Fruit fly (Drosophila melanogaster) whole organism, embryonic: ENCODE measurements around the gene Setx.

Experiments used
- Aef1 ChIP-seq: fragments of 200-800 bp; sonication (Bioruptor generic); IDR thresholded peaks from 3 replicates; pipeline ENCODE4 v1.3.6; 2022; ENCODE audit warnings: missing biosample characterization, missing genetic modification characterization
- Antp ChIP-seq: fragments of 200-800 bp; sonication (Bioruptor generic); optimal IDR thresholded peaks from 3 replicates; lab custom pipeline; 2016; ENCODE audit warnings: missing biosample characterization, missing genetic modification characterization
- CG10543 ChIP-seq: fragments of 200-800 bp; sonication (Bioruptor generic); optimal IDR thresholded peaks from 3 replicates; lab custom pipeline; 2017; ENCODE audit warnings: missing biosample characterization, mild to moderate bottlenecking, missing genetic modification characterization, moderate library complexity
- CG11398 ChIP-seq: fragments of 200-800 bp; sonication (Bioruptor generic); optimal IDR thresholded peaks from 2 replicates; lab custom pipeline; 2016; ENCODE audit warnings: missing biosample characterization, missing genetic modification characterization
- CG12769 ChIP-seq: fragments of 200-800 bp; sonication (Bioruptor generic); optimal IDR thresholded peaks from 2 replicates; lab custom pipeline; 2019; ENCODE audit warnings: missing biosample characterization, mild to moderate bottlenecking, missing genetic modification characterization, moderate library complexity
- CG14710 ChIP-seq: fragments of 200-800 bp; sonication (Bioruptor generic); optimal IDR thresholded peaks from 3 replicates; lab custom pipeline; 2019; ENCODE audit warnings: missing biosample characterization, mild to moderate bottlenecking, missing genetic modification characterization, moderate library complexity
- CG14860 ChIP-seq: fragments of 200-800 bp; sonication (Bioruptor generic); IDR thresholded peaks from 3 replicates; pipeline ENCODE4 v1.3.6; 2022; ENCODE audit warnings: missing biosample characterization, missing genetic modification characterization; ENCODE audit not compliant: partially characterized antibody
- CG15514 ChIP-seq: fragments of 200-800 bp; sonication (Bioruptor generic); optimal IDR thresholded peaks from 3 replicates; lab custom pipeline; 2017; ENCODE audit warnings: missing biosample characterization, missing genetic modification characterization, mild to moderate bottlenecking, moderate library complexity, missing genetic modification reagents
- CG16779 ChIP-seq: fragments of 200-800 bp; sonication (Bioruptor generic); IDR thresholded peaks from 2 replicates; pipeline ENCODE4 v1.3.6; 2022; ENCODE audit warnings: missing biosample characterization, missing genetic modification characterization
- CG16813 ChIP-seq: fragments of 200-800 bp; sonication (Bioruptor generic); IDR thresholded peaks from 3 replicates; pipeline ENCODE4 v1.3.6; 2022; ENCODE audit warnings: missing biosample characterization, missing genetic modification characterization; ENCODE audit not compliant: partially characterized antibody
- CG16863 ChIP-seq: fragments of 200-800 bp; sonication (Bioruptor generic); optimal IDR thresholded peaks from 3 replicates; lab custom pipeline; 2016; ENCODE audit warnings: missing biosample characterization, missing genetic modification characterization
- CG1792 ChIP-seq: fragments of 200-800 bp; sonication (Bioruptor generic); optimal IDR thresholded peaks from 2 replicates; lab custom pipeline; 2016; ENCODE audit warnings: missing biosample characterization, missing genetic modification characterization
- CG2712 ChIP-seq: fragments of 200-800 bp; optimal IDR thresholded peaks from 3 replicates; lab custom pipeline; 2019; ENCODE audit warnings: missing biosample characterization, mild to moderate bottlenecking, missing genetic modification characterization, moderate library complexity
- CG34422 ChIP-seq: fragments of 200-800 bp; sonication (Bioruptor generic); IDR thresholded peaks from 3 replicates; pipeline ENCODE4 v1.3.6; 2022; ENCODE audit warnings: missing biosample characterization, missing genetic modification characterization
- CG4424 ChIP-seq: fragments of 200-800 bp; sonication (Bioruptor generic); optimal IDR thresholded peaks from 3 replicates; lab custom pipeline; 2016; ENCODE audit warnings: missing biosample characterization, missing genetic modification characterization
- CG4730 ChIP-seq: fragments of 200-800 bp; sonication (Bioruptor generic); IDR thresholded peaks from 2 replicates; pipeline ENCODE4 v1.3.6; 2022; ENCODE audit warnings: missing biosample characterization, missing genetic modification characterization
- CG6683 ChIP-seq: fragments of 200-800 bp; sonication (Bioruptor generic); optimal IDR thresholded peaks from 2 replicates; lab custom pipeline; 2017; ENCODE audit warnings: missing biosample characterization, mild to moderate bottlenecking, missing genetic modification characterization, missing genetic modification reagents
- CG8089 ChIP-seq: fragments of 200-800 bp; sonication (Bioruptor generic); optimal IDR thresholded peaks from 3 replicates; lab custom pipeline; 2016; ENCODE audit warnings: missing biosample characterization, missing genetic modification characterization
- CG8281 ChIP-seq: fragments of 200-800 bp; sonication (Bioruptor generic); optimal IDR thresholded peaks from 2 replicates; lab custom pipeline; 2018; ENCODE audit warnings: missing biosample characterization, mild to moderate bottlenecking, missing genetic modification characterization, moderate library complexity
- CoRest ChIP-seq: fragments of 200-800 bp; sonication (Bioruptor generic); optimal IDR thresholded peaks from 3 replicates; lab custom pipeline; 2018; ENCODE audit warnings: missing biosample characterization, mild to moderate bottlenecking, missing genetic modification characterization, moderate library complexity
- ERR ChIP-seq: fragments of 200-800 bp; sonication (Bioruptor generic); optimal IDR thresholded peaks from 2 replicates; lab custom pipeline; 2016; ENCODE audit warnings: missing biosample characterization, missing genetic modification characterization
- Gug ChIP-seq: fragments of 200-800 bp; sonication (Bioruptor generic); IDR thresholded peaks from 4 replicates; pipeline ENCODE4 v1.3.6; 2022; ENCODE audit warnings: missing biosample characterization, missing genetic modification characterization
- Kr ChIP-seq: fragments of 200-800 bp; sonication (Bioruptor generic); optimal IDR thresholded peaks from 2 replicates; lab custom pipeline; 2017; ENCODE audit warnings: missing biosample characterization, mild to moderate bottlenecking, missing genetic modification characterization
- Oaz ChIP-seq: fragments of 200-800 bp; sonication (Bioruptor generic); IDR thresholded peaks from 2 replicates; pipeline ENCODE4 v1.3.6; 2022; ENCODE audit warnings: missing biosample characterization, missing genetic modification characterization
- Rx ChIP-seq: fragments of 200-800 bp; sonication (Bioruptor generic); IDR thresholded peaks from 2 replicates; pipeline ENCODE4 v1.3.6; 2022; ENCODE audit warnings: missing biosample characterization, missing genetic modification characterization
- Six4 ChIP-seq: fragments of 200-800 bp; sonication (Bioruptor generic); optimal IDR thresholded peaks from 2 replicates; lab custom pipeline; 2016; ENCODE audit warnings: missing biosample characterization, missing genetic modification characterization
- abd-A ChIP-seq: fragments of 200-800 bp; sonication (Bioruptor generic); optimal IDR thresholded peaks from 3 replicates; lab custom pipeline; 2019; ENCODE audit warnings: missing biosample characterization, mild to moderate bottlenecking, missing genetic modification characterization, moderate library complexity
- aop ChIP-seq: fragments of 200-800 bp; sonication (Bioruptor generic); IDR thresholded peaks from 2 replicates; pipeline ENCODE4 v1.3.6; 2022; ENCODE audit warnings: missing biosample characterization, missing genetic modification characterization
- ash1 ChIP-seq: fragments of 200-800 bp; sonication (Bioruptor generic); optimal IDR thresholded peaks from 2 replicates; lab custom pipeline; 2018; ENCODE audit warnings: missing biosample characterization, mild to moderate bottlenecking, missing genetic modification characterization
- az2 ChIP-seq: fragments of 200-800 bp; sonication (Bioruptor generic); optimal IDR thresholded peaks from 3 replicates; lab custom pipeline; 2016; ENCODE audit warnings: missing biosample characterization, missing genetic modification characterization
- caup ChIP-seq: fragments of 200-800 bp; sonication (Bioruptor generic); optimal IDR thresholded peaks from 3 replicates; lab custom pipeline; 2017; ENCODE audit warnings: missing biosample characterization, mild to moderate bottlenecking, missing genetic modification characterization, moderate library complexity; ENCODE audit not compliant: severe bottlenecking
- crol ChIP-seq: fragments of 200-800 bp; sonication (Bioruptor generic); IDR thresholded peaks from 2 replicates; pipeline ENCODE4 v1.3.6; 2022; ENCODE audit warnings: missing biosample characterization, missing genetic modification characterization
- dan ChIP-seq: fragments of 200-800 bp; sonication (Bioruptor generic); IDR thresholded peaks from 2 replicates; pipeline ENCODE4 v1.3.6; 2022; ENCODE audit warnings: missing biosample characterization, missing genetic modification characterization
- dmrt99B ChIP-seq: fragments of 200-800 bp; sonication (Bioruptor generic); optimal IDR thresholded peaks from 2 replicates; lab custom pipeline; 2018; ENCODE audit warnings: missing biosample characterization, mild to moderate bottlenecking, missing genetic modification characterization, moderate library complexity
- en ChIP-seq: fragments of 200-800 bp; sonication (Bioruptor generic); optimal IDR thresholded peaks from 2 replicates; lab custom pipeline; 2016; ENCODE audit warnings: missing biosample characterization, missing genetic modification characterization
- gcm2 ChIP-seq: fragments of 200-800 bp; sonication (Bioruptor generic); optimal IDR thresholded peaks from 2 replicates; lab custom pipeline; 2016; ENCODE audit warnings: missing biosample characterization, missing genetic modification characterization
- gem ChIP-seq: fragments of 200-800 bp; sonication (Bioruptor generic); optimal IDR thresholded peaks from 2 replicates; lab custom pipeline; 2019; ENCODE audit warnings: missing biosample characterization, mild to moderate bottlenecking, missing genetic modification characterization, moderate library complexity
- gfzf ChIP-seq: fragments of 200-800 bp; sonication (Bioruptor generic); optimal IDR thresholded peaks from 2 replicates; lab custom pipeline; 2016; ENCODE audit warnings: missing biosample characterization, mild to moderate bottlenecking, missing genetic modification characterization, moderate library complexity
- grau ChIP-seq: fragments of 200-800 bp; optimal IDR thresholded peaks from 3 replicates; lab custom pipeline; 2019; ENCODE audit warnings: missing biosample characterization, mild to moderate bottlenecking, missing genetic modification characterization, moderate library complexity
- gsb ChIP-seq: fragments of 200-800 bp; sonication (Bioruptor generic); IDR thresholded peaks from 2 replicates; pipeline ENCODE4 v1.3.6; 2022; ENCODE audit warnings: missing biosample characterization, missing genetic modification characterization
- hb ChIP-seq: fragments of 200-800 bp; sonication (Bioruptor generic); IDR thresholded peaks from 3 replicates; pipeline ENCODE4 v1.3.6; 2022; ENCODE audit warnings: missing biosample characterization, missing genetic modification characterization; ENCODE audit not compliant: partially characterized antibody
- inv ChIP-seq: fragments of 200-800 bp; sonication (Bioruptor generic); IDR thresholded peaks from 2 replicates; pipeline ENCODE4 v1.3.6; 2022; ENCODE audit warnings: missing biosample characterization, missing genetic modification characterization; ENCODE audit not compliant: partially characterized antibody
- jumu ChIP-seq: fragments of 200-800 bp; sonication (Bioruptor generic); optimal IDR thresholded peaks from 3 replicates; lab custom pipeline; 2016; ENCODE audit warnings: missing biosample characterization, missing genetic modification characterization
- knrl ChIP-seq: fragments of 200-800 bp; sonication (Bioruptor generic); IDR thresholded peaks from 3 replicates; pipeline ENCODE4 v1.3.6; 2022; ENCODE audit warnings: missing biosample characterization, missing genetic modification characterization; ENCODE audit not compliant: partially characterized antibody
- rib ChIP-seq: fragments of 200-800 bp; sonication (Bioruptor generic); IDR thresholded peaks from 2 replicates; pipeline ENCODE4 v1.3.6; 2022; ENCODE audit warnings: missing biosample characterization, missing genetic modification characterization
- sob ChIP-seq: fragments of 200-800 bp; sonication (Bioruptor generic); IDR thresholded peaks from 2 replicates; pipeline ENCODE4 v1.3.6; 2022; ENCODE audit warnings: missing biosample characterization, missing genetic modification characterization
- tio ChIP-seq: fragments of 200-800 bp; sonication (Bioruptor generic); optimal IDR thresholded peaks from 2 replicates; lab custom pipeline; 2017; ENCODE audit warnings: missing biosample characterization, missing genetic modification characterization, inconsistent platforms
- zen2 ChIP-seq: fragments of 200-800 bp; sonication (Bioruptor generic); IDR thresholded peaks from 3 replicates; pipeline ENCODE4 v1.3.6; 2022; ENCODE audit warnings: missing biosample characterization, missing genetic modification characterization; ENCODE audit not compliant: partially characterized antibody

Setx gene

dm6 chr3L:8185263-8186227, 48.2 kb upstream of the Setx start (continued):
- TF ChIP-seq hb (GFP tag; lab: Robert Waterston, UW) (no peak), CG11398 (GFP tag; lab: Kevin White, UChicago) (peak; percentile 46), Kr (no peak), CG16779 (GFP tag; lab: Robert Waterston, UW) (no peak), gem (peak; percentile 62), tio (peak; percentile 39), CG10543 (GFP tag; lab: Kevin White, UChicago) (peak; percentile 92), CG8089 (GFP tag; lab: Kevin White, UChicago) (peak; percentile 35), en (GFP tag; lab: Kevin White, UChicago) (no peak), CG4424 (GFP tag; lab: Kevin White, UChicago) (peak; percentile 43), ERR (GFP tag; lab: Kevin White, UChicago) (peak; percentile 90), CG14710 (tag; lab: Kevin White, UChicago) (no peak), CG6683 (GFP tag; lab: Kevin White, UChicago) (peak; percentile 11), CG4730 (GFP tag; lab: Robert Waterston, UW) (peak; percentile 42; the same call in 1 of the 2 replicates), Rx (GFP tag; lab: Robert Waterston, UW) (no peak), az2 (peak; percentile 38), grau (peak; percentile 36), CoRest (peak; percentile 59), caup (GFP tag; lab: Kevin White, UChicago) (peak; percentile 57), CG8281 (tag; lab: Kevin White, UChicago) (no peak), sob (peak; percentile 42; the same call in 1 of the 2 replicates), gsb (GFP tag; lab: Robert Waterston, UW) (peak; percentile 47; the same call in 1 of the 2 replicates), gcm2 (no peak), CG34422 (peak; percentile 54; the same call in 2 of the 3 replicates), dmrt99B (tag; lab: Kevin White, UChicago) (no peak), Six4 (GFP tag; lab: Kevin White, UChicago) (no peak), Antp (GFP tag; lab: Kevin White, UChicago) (peak; percentile 50), CG2712 (peak; percentile 42), ash1 (GFP tag; lab: Kevin White, UChicago) (no peak), rib (no peak), CG16863 (GFP tag; lab: Kevin White, UChicago) (peak; percentile 63), Oaz (GFP tag; lab: Robert Waterston, UW) (0 out of 2 replicates have a peak, but pooled peaks have one; percentile 30), CG14860 (GFP tag; lab: Robert Waterston, UW) (no peak), crol (GFP tag; lab: Robert Waterston, UW) (peak; percentile 39; the same call in 1 of the 2 replicates), CG16813 (GFP tag; lab: Robert Waterston, UW) (no peak), jumu (GFP tag; lab: Kevin White, UChicago) (peak; percentile 42), CG12769 (peak; percentile 82), Aef1 (GFP tag; lab: Robert Waterston, UW) (peak; percentile 51), CG1792 (GFP tag; lab: Kevin White, UChicago) (peak; percentile 29), zen2 (GFP tag; lab: Robert Waterston, UW) (no peak), inv (GFP tag; lab: Robert Waterston, UW) (no peak), Gug (GFP tag; lab: Robert Waterston, UW) (peak; percentile 60; the same call in 2 of the 4 replicates), knrl (no peak), gfzf (GFP tag; lab: Kevin White, UChicago) (no peak), dan (GFP tag; lab: Robert Waterston, UW) (no peak), abd-A (no peak), aop (no peak), CG15514 (no peak)
